Worm (Caenorhabditis elegans) whole organism, midembryonic: ENCODE data around the gene F59B10.2.
A peak's percentile ranks its signal among the peaks of the same experiment; 100 is the strongest.

Experiments
- T22C8.4 ChIP-seq: fragments of 200-800 bp; sonication (Bioruptor generic); IDR thresholded peaks from 2 replicates; pipeline ENCODE4 v1.3.6; 2022; ENCODE audit warnings: missing genetic modification characterization, missing compliant biosample characterization
- flt-1 ChIP-seq: fragments of 200-800 bp; sonication (Bioruptor generic); IDR thresholded peaks from 2 replicates; pipeline ENCODE4 v1.3.6; 2022; ENCODE audit warnings: missing genetic modification characterization, missing compliant biosample characterization
- klf-2 ChIP-seq: fragments of 200-800 bp; sonication (Bioruptor generic); conservative IDR thresholded peaks from 2 replicates; pipeline ENCODE4 v1.3.6; 2022; ENCODE audit warnings: missing genetic modification reagents, missing genetic modification characterization, missing compliant biosample characterization
- med-1 ChIP-seq: sonication (generic microtip); optimal IDR thresholded peaks from 2 replicates; lab custom pipeline; 2017; ENCODE audit warnings: missing genetic modification characterization, mild to moderate bottlenecking, missing compliant biosample characterization, antibody characterized with exemption, missing genetic modification reagents; ENCODE audit not compliant: insufficient read depth
- ref-1 ChIP-seq: fragments of 200-800 bp; sonication (Bioruptor generic); conservative IDR thresholded peaks from 2 replicates; pipeline ENCODE4 v1.3.6; 2022; ENCODE audit warnings: missing genetic modification reagents, missing genetic modification characterization, missing compliant biosample characterization
- tab-1 ChIP-seq: fragments of 200-800 bp; sonication (Bioruptor generic); IDR thresholded peaks from 2 replicates; pipeline ENCODE4 v1.3.6; 2022; ENCODE audit warnings: missing genetic modification characterization, missing compliant biosample characterization
- ztf-23 ChIP-seq: fragments of 200-800 bp; sonication (Bioruptor generic); IDR thresholded peaks from 2 replicates; pipeline ENCODE4 v1.3.6; 2022; ENCODE audit warnings: missing genetic modification reagents, missing genetic modification characterization, missing compliant biosample characterization

- TF ChIP-seq ztf-23 (GFP tag; lab: Robert Waterston, UW) (no peak), flt-1 (GFP tag; lab: Robert Waterston, UW) (no peak), ref-1 (GFP tag; lab: Robert Waterston, UW) (no peak), T22C8.4 (no peak), tab-1 (0 out of 2 replicates have a peak, but pooled peaks have one; percentile 28), klf-2 (GFP tag; lab: Robert Waterston, UW) (no peak), med-1 (GFP tag; lab: Kevin White, UChicago) (no peak)
Measured at ce11 chrII:10553377-10554045, 43.9 kb upstream of the F59B10.2 start.
